Worm (Caenorhabditis elegans) whole organism, midembryonic: Measurements from ENCODE around the gene str-48.

Experiments
- T22C8.4 ChIP-seq: fragments of 200-800 bp; sonication (Bioruptor generic); IDR thresholded peaks from 2 replicates; pipeline ENCODE4 v1.3.6; 2022; ENCODE audit warnings: missing genetic modification characterization, missing compliant biosample characterization
- cog-1 ChIP-seq: sonication (generic microtip); optimal IDR thresholded peaks from 2 replicates; lab custom pipeline; 2016; ENCODE audit warnings: missing genetic modification characterization, missing compliant biosample characterization
- flt-1 ChIP-seq: fragments of 200-800 bp; sonication (Bioruptor generic); IDR thresholded peaks from 2 replicates; pipeline ENCODE4 v1.3.6; 2022; ENCODE audit warnings: missing genetic modification characterization, missing compliant biosample characterization
- klf-2 ChIP-seq: fragments of 200-800 bp; sonication (Bioruptor generic); conservative IDR thresholded peaks from 2 replicates; pipeline ENCODE4 v1.3.6; 2022; ENCODE audit warnings: missing genetic modification reagents, missing genetic modification characterization, missing compliant biosample characterization
- med-1 ChIP-seq: sonication (generic microtip); optimal IDR thresholded peaks from 2 replicates; lab custom pipeline; 2017; ENCODE audit warnings: missing genetic modification characterization, mild to moderate bottlenecking, missing compliant biosample characterization, antibody characterized with exemption, missing genetic modification reagents; ENCODE audit not compliant: insufficient read depth
- ref-1 ChIP-seq: fragments of 200-800 bp; sonication (Bioruptor generic); conservative IDR thresholded peaks from 2 replicates; pipeline ENCODE4 v1.3.6; 2022; ENCODE audit warnings: missing genetic modification reagents, missing genetic modification characterization, missing compliant biosample characterization
- tab-1 ChIP-seq: fragments of 200-800 bp; sonication (Bioruptor generic); IDR thresholded peaks from 2 replicates; pipeline ENCODE4 v1.3.6; 2022; ENCODE audit warnings: missing genetic modification characterization, missing compliant biosample characterization
- ztf-23 ChIP-seq: fragments of 200-800 bp; sonication (Bioruptor generic); IDR thresholded peaks from 2 replicates; pipeline ENCODE4 v1.3.6; 2022; ENCODE audit warnings: missing genetic modification reagents, missing genetic modification characterization, missing compliant biosample characterization
- ztf-29 ChIP-seq: fragments of 200-800 bp; sonication (Bioruptor generic); IDR thresholded peaks from 2 replicates; pipeline ENCODE4 v1.3.6; 2022; ENCODE audit warnings: missing genetic modification reagents, missing genetic modification characterization, missing compliant biosample characterization

Gene str-48

ce11 chrIV:7121313-7122055, at the start of gene str-48, which contains the start of gene C34D4.10:
Gene str-48, plus strand, starts transcription at chrIV:7122005.
Gene C34D4.10, minus strand, starts transcription at chrIV:7121413.
- TF ChIP-seq med-1 (GFP tag; lab: Kevin White, UChicago) (no peak), ztf-23 (GFP tag; lab: Robert Waterston, UW) (no peak), ztf-29 (GFP tag; lab: Robert Waterston, UW) (no peak), tab-1 (GFP tag; lab: Robert Waterston, UW) (no peak), cog-1 (tag; lab: Kevin White, UChicago) (no peak), klf-2 (GFP tag; lab: Robert Waterston, UW) (no peak), T22C8.4 (GFP tag; lab: Robert Waterston, UW) (no peak), flt-1 (no peak), ref-1 (GFP tag; lab: Robert Waterston, UW) (no peak)

DNA sequence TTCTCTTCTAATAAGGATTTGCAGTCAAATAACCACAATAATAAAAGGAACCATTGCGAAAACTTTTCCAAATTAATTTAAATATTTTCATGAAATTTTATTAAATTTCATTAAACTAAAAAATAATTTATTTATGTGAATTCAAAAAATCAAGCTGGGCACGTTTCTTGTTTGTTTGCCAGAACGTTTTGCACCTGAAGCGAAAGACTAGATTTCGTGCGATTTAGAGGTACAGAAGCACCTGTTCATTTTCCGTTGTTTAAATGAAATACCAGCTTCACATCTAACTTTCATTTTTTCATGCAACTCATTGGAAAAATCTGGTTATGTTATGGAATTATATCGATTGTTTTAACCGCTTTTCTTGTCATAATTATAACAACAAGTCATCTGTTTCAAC, 49.7 kb upstream of the str-48 start, which contains the start of gene srg-48:
Gene srg-48 (plus strand): TSS at position 301 of the 400 bp plus-strand sequence.
- TF ChIP-seq tab-1 (GFP tag; lab: Robert Waterston, UW): no peak

ce11 chrIV:7075063-7075462, 46.7 kb upstream of the str-48 start, which contains the start of gene srg-50:
Gene srg-50, minus strand, starts transcription at chrIV:7075163.
- TF ChIP-seq cog-1 (tag; lab: Kevin White, UChicago) (no peak), klf-2 (GFP tag; lab: Robert Waterston, UW) (no peak), flt-1 (no peak), tab-1 (GFP tag; lab: Robert Waterston, UW) (no peak), med-1 (GFP tag; lab: Kevin White, UChicago) (no peak), T22C8.4 (GFP tag; lab: Robert Waterston, UW) (no peak), ztf-23 (GFP tag; lab: Robert Waterston, UW) (no peak), ref-1 (GFP tag; lab: Robert Waterston, UW) (no peak), ztf-29 (GFP tag; lab: Robert Waterston, UW) (no peak)

ce11 chrIV:7081214-7081613, 40.6 kb upstream of the str-48 start, which contains the start of gene Y43B11AR.1:
Gene Y43B11AR.1, plus strand, starts transcription at chrIV:7081514.
- no peak for TF ChIP-seq ztf-23 (GFP tag; lab: Robert Waterston, UW)
- TF ChIP-seq ztf-29 (GFP tag; lab: Robert Waterston, UW): no peak
- no peak for TF ChIP-seq klf-2 (GFP tag; lab: Robert Waterston, UW)
- no peak for TF ChIP-seq ref-1 (GFP tag; lab: Robert Waterston, UW)
- TF ChIP-seq cog-1 (tag; lab: Kevin White, UChicago): no peak
- TF ChIP-seq med-1 (GFP tag; lab: Kevin White, UChicago): no peak
- no peak for TF ChIP-seq T22C8.4 (GFP tag; lab: Robert Waterston, UW)
- TF ChIP-seq tab-1 (GFP tag; lab: Robert Waterston, UW): no peak
- TF ChIP-seq flt-1: no peak

DNA sequence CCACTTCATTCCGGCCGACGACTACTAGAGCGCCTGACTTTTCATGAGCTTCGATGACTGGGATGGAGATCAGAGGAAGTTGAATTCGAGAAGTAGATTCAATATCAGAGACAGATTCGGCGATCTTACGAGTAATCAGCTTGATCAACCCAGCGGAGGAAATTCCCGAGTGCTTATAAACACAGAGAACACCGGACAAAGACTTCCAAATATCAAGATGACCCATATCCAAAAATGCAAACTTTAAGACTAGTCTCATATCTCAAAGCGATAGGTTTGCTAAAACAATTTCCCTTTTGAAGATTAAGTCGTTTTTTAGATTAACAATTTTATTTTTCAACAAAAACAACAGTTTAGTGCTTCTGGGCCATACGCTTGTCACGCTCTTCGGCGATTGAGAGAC, 38.4 kb upstream of the str-48 start, which contains the start of gene Y43B11AR.3:
Gene Y43B11AR.3 (minus strand): TSS at position 335 of the 403 bp plus-strand sequence.
- TF ChIP-seq flt-1 (peak; percentile 32; the same call in 1 of the 2 replicates), klf-2 (GFP tag; lab: Robert Waterston, UW) (no peak)

- no peak for TF ChIP-seq ref-1 (GFP tag; lab: Robert Waterston, UW)
- TF ChIP-seq klf-2 (GFP tag; lab: Robert Waterston, UW): no peak
- TF ChIP-seq tab-1 (GFP tag; lab: Robert Waterston, UW): no peak
- no peak for TF ChIP-seq flt-1
- TF ChIP-seq cog-1 (tag; lab: Kevin White, UChicago): no peak
- no peak for TF ChIP-seq ztf-23 (GFP tag; lab: Robert Waterston, UW)
Observed at ce11 chrIV:7083976-7084375, 37.8 kb upstream of the str-48 start.

DNA sequence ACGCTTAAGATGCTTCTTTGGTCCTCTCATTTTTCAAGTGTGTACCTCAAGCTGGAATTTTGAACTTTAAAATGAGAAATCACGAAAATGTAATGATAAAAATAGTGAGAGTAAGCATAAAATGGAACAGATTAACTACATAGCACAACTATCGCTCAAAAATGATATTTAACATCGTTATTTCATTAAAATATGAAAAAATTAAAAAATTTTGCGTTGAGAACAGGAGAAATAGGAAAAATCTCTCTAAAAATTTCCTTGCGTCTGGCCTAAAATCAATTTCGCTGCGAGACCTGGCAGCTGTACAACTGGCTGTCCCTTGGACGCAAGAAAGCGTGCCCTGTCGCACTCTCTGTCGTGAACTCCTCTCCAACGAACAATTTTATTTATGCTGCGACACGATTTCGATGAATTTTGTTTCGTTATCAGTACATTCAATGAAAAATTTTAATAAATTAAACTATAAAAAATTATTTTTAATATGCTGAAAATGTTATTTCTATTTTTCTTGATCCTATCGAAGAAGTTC, 37.1 kb upstream of the str-48 start, which contains the start of gene rps-4:
Gene rps-4 (minus strand): TSS at position 51 of the 529 bp plus-strand sequence.
- TF ChIP-seq T22C8.4 (GFP tag; lab: Robert Waterston, UW) (no peak), ztf-29 (GFP tag; lab: Robert Waterston, UW) (no peak), tab-1 (GFP tag; lab: Robert Waterston, UW) (no peak), ref-1 (GFP tag; lab: Robert Waterston, UW) (no peak), flt-1 (peak; percentile 83), cog-1 (tag; lab: Kevin White, UChicago) (peak; percentile 61)

- no peak for TF ChIP-seq ztf-23 (GFP tag; lab: Robert Waterston, UW)
- TF ChIP-seq klf-2 (GFP tag; lab: Robert Waterston, UW): no peak
- no peak for TF ChIP-seq T22C8.4 (GFP tag; lab: Robert Waterston, UW)
- TF ChIP-seq ref-1 (GFP tag; lab: Robert Waterston, UW): no peak
- no peak for TF ChIP-seq tab-1 (GFP tag; lab: Robert Waterston, UW)
- no peak for TF ChIP-seq flt-1
- TF ChIP-seq cog-1 (tag; lab: Kevin White, UChicago): no peak
- no peak for TF ChIP-seq med-1 (GFP tag; lab: Kevin White, UChicago)
- no peak for TF ChIP-seq ztf-29 (GFP tag; lab: Robert Waterston, UW)
Observed at ce11 chrIV:7094216-7094758, 27.5 kb upstream of the str-48 start, which contains the start of gene deb-1. Gene deb-1, minus strand, starts transcription at chrIV:7094266.

DNA sequence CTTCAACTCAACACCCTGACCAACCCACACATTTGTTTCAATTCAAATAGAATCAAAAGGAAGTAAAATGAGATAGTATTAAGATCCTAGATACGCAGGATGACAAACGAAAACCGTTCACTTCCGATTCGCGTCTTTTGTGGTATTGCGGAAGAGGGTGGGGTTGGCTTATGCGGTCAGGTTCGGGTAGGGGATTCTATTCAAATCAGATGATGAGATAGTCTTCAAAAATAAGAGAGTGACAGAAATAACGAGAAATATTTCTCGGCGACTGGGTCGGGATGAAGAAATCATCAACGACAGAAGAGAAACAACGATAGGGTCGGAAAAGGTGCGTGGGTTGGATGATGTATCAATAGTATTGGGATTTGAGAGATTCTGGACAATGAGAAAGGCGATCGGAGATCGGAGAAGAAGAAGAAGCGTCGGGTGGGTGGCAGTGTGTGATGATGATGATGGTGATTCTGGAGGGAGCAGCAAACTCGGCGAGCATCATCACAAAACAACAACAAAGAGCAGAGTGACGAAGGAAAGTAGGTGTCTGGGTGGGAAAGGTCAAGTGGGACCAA, 26.3 kb upstream of the str-48 start:
- no peak for TF ChIP-seq tab-1 (GFP tag; lab: Robert Waterston, UW)
- TF ChIP-seq cog-1 (tag; lab: Kevin White, UChicago): no peak
- TF ChIP-seq ref-1 (GFP tag; lab: Robert Waterston, UW): no peak
- TF ChIP-seq T22C8.4 (GFP tag; lab: Robert Waterston, UW): no peak
- no peak for TF ChIP-seq ztf-23 (GFP tag; lab: Robert Waterston, UW)
- TF ChIP-seq klf-2 (GFP tag; lab: Robert Waterston, UW): no peak
- TF ChIP-seq med-1 (GFP tag; lab: Kevin White, UChicago): no peak
- no peak for TF ChIP-seq flt-1
- TF ChIP-seq ztf-29 (GFP tag; lab: Robert Waterston, UW): no peak
